Worm (Caenorhabditis elegans) whole organism, mixed stage, embryonic: ENCODE results near the gene M03C11.3.
"Not testable (repeated sequence)": the region's sequence is repeated elsewhere in the genome, so short reads cannot be mapped to it uniquely, and the experiment has no call there.

Source experiments
- ceh-39 ChIP-seq: fragments of 150-350 bp; optimal IDR thresholded peaks from 2 replicates; lab custom pipeline; 2014; ENCODE audit warnings: missing biosample characterization, missing genetic modification characterization
- ces-1 ChIP-seq: fragments of 150-350 bp; optimal IDR thresholded peaks from 2 replicates; lab custom pipeline; 2014; ENCODE audit warnings: missing biosample characterization, missing genetic modification reagents, missing genetic modification characterization
- drap-1 ChIP-seq: fragments of 200-800 bp; sonication (Bioruptor generic); optimal IDR thresholded peaks from 3 replicates; lab custom pipeline; 2018; ENCODE audit warnings: mild to moderate bottlenecking, missing genetic modification characterization, missing compliant biosample characterization
- elt-1 ChIP-seq: sonication (generic microtip); optimal IDR thresholded peaks from 2 replicates; lab custom pipeline; 2017; ENCODE audit warnings: missing genetic modification characterization, mild to moderate bottlenecking, missing compliant biosample characterization, antibody characterized with exemption, moderate library complexity, borderline replicate concordance; ENCODE audit not compliant: insufficient read depth
- elt-3 ChIP-seq: fragments of 150-350 bp; optimal IDR thresholded peaks from 2 replicates; lab custom pipeline; 2014; ENCODE audit warnings: missing biosample characterization, missing genetic modification characterization
- mab-5 ChIP-seq: fragments of 150-350 bp; optimal IDR thresholded peaks from 2 replicates; lab custom pipeline; 2014; ENCODE audit warnings: missing biosample characterization, missing genetic modification characterization
- mep-1 ChIP-seq: fragments of 150-350 bp; optimal IDR thresholded peaks from 2 replicates; lab custom pipeline; 2017; ENCODE audit warnings: missing biosample characterization, missing genetic modification reagents, missing genetic modification characterization, inconsistent platforms
- snpc-4 ChIP-seq: fragments of 150-350 bp; optimal IDR thresholded peaks from 2 replicates; lab custom pipeline; 2014; ENCODE audit warnings: missing biosample characterization, missing genetic modification characterization
- sptf-1 ChIP-seq: sonication (generic microtip); optimal IDR thresholded peaks from 2 replicates; lab custom pipeline; 2017; ENCODE audit warnings: mild to moderate bottlenecking, missing genetic modification characterization, moderate library complexity, missing compliant biosample characterization
- tbx-8 ChIP-seq: fragments of 200-800 bp; sonication (Bioruptor generic); optimal IDR thresholded peaks from 2 replicates; lab custom pipeline; 2018; ENCODE audit warnings: mild to moderate bottlenecking, missing genetic modification characterization, moderate library complexity, missing compliant biosample characterization
- unc-39 ChIP-seq: fragments of 150-350 bp; optimal IDR thresholded peaks from 2 replicates; lab custom pipeline; 2014; ENCODE audit warnings: missing biosample characterization, missing genetic modification characterization
- unc-62 ChIP-seq: fragments of 150-350 bp; optimal IDR thresholded peaks from 2 replicates; lab custom pipeline; 2014; ENCODE audit warnings: missing biosample characterization, missing genetic modification reagents, missing genetic modification characterization

DNA sequence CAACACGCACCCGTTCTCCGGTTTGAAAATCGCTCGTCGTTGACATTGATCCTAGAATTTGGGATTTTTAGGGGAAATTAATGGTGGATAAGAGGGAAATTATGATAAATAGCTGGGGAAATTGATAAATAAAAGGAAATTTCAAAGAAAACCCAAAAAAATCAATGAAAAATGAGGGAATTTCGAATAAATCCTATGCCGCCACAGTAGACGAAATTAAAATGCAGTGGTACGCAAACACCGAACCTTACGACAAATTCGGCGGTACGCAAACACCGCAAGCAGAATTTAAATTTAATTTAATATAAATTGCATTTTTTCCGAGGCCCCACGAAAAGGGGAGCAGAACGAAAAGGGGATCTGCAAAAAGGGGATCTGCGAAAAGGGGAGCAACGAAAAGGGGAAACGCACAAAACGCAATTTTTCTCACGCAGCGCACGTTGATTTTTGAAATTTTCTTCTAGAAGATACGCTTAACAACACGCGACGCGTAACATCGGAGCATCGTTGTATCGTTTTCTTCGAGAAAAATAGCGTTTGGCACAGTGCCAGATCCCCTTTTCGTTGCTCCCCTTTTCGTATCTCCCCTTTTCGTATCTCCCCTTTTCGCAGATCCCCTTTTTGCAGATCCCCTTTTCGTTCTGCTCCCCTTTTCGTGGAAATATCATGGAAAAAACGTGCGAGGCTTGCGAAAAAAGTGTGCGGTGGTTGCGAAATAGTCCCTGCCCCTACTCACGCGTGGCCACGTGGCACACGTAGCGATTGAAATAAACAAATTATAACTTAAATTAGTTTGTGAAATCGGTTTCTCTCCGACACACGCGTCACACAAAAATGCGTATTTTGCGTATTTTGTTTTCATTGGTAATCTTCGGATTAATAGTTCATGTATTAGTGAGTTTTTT, 31.3 kb downstream of the M03C11.3 start, which contains the start of the genes smrd-1 and enu-3.1:
- not testable (repeated sequence) for TF ChIP-seq elt-1 (tag; lab: Kevin White, UChicago); mab-5; snpc-4 (tag; lab: Kevin White, UChicago); unc-39 (tag; lab: Kevin White, UChicago); elt-3 (tag; lab: Kevin White, UChicago); unc-62 (GFP tag; lab: Kevin White, UChicago); tbx-8 (GFP tag; lab: Kevin White, UChicago); ceh-39 (tag; lab: Kevin White, UChicago); drap-1 (GFP tag; lab: Kevin White, UChicago)
- TF ChIP-seq sptf-1 (peak; percentile 42), mep-1 (tag; lab: Kevin White, UChicago) (peak; percentile 17), ces-1 (GFP tag; lab: Kevin White, UChicago) (peak; percentile 99)
